Worm (Caenorhabditis elegans) whole organism, L1 larva: ENCODE data around the gene F59B10.2.

Experiments
- C16A3.4 ChIP-seq: fragments of 150-350 bp; optimal IDR thresholded peaks from 2 replicates; lab custom pipeline; 2014; ENCODE audit warnings: missing biosample characterization, missing genetic modification characterization
- C34B4.2 ChIP-seq: sonication (generic microtip); optimal IDR thresholded peaks from 2 replicates; lab custom pipeline; 2017; ENCODE audit warnings: mild to moderate bottlenecking, missing genetic modification characterization, missing compliant biosample characterization
- aha-1 ChIP-seq: fragments of 150-350 bp; optimal IDR thresholded peaks from 2 replicates; lab custom pipeline; 2014; ENCODE audit warnings: missing biosample characterization, missing genetic modification characterization
- alr-1 ChIP-seq: fragments of 200-800 bp; sonication (Bioruptor generic); optimal IDR thresholded peaks from 2 replicates; lab custom pipeline; 2018; ENCODE audit warnings: borderline replicate concordance, mild to moderate bottlenecking, missing genetic modification characterization, missing compliant biosample characterization
- ama-1 ChIP-seq: fragments of 150-350 bp; optimal IDR thresholded peaks from 2 replicates; lab custom pipeline; 2014
- blmp-1 ChIP-seq: fragments of 150-350 bp; optimal IDR thresholded peaks from 2 replicates; lab custom pipeline; 2014; ENCODE audit warnings: missing biosample characterization, missing genetic modification characterization
- ceh-8 ChIP-seq: fragments of 200-800 bp; sonication (Bioruptor generic); optimal IDR thresholded peaks from 2 replicates; lab custom pipeline; 2018; ENCODE audit warnings: mild to moderate bottlenecking, missing genetic modification characterization, moderate library complexity, missing compliant biosample characterization
- ceh-88 ChIP-seq: fragments of 200-800 bp; sonication (Bioruptor generic); IDR thresholded peaks from 2 replicates; pipeline ENCODE4 v1.3.6; 2022; ENCODE audit warnings: missing genetic modification characterization, missing compliant biosample characterization
- dpl-1 ChIP-seq, 3 experiments: fragments of 150-350 bp in 2 of 3; sonication (generic microtip) in 1 of 3; optimal IDR thresholded peaks; 2 replicates each; lab custom pipeline; 2014 to 2017; ENCODE audit warnings: missing biosample characterization in 3 of 3, missing genetic modification characterization in 3 of 3, missing genetic modification reagents in 3 of 3
- efl-1 ChIP-seq, 4 experiments: fragments of 150-350 bp; optimal IDR thresholded peaks in 3 of 4; peaks in 1 of 4; 1 replicate in 1 of 4; 2 replicates in 3 of 4; lab custom pipeline; 2014; ENCODE audit warnings: missing biosample characterization in 2 of 4, missing genetic modification characterization in 2 of 4, missing genetic modification reagents in 2 of 4
- egl-27 ChIP-seq, 2 experiments: fragments of 150-350 bp in 1 of 2; sonication (generic microtip); optimal IDR thresholded peaks; 3 replicates each; lab custom pipeline; 2017 to 2018; ENCODE audit warnings: missing biosample characterization in 2 of 2, missing genetic modification characterization in 2 of 2, missing genetic modification reagents in 2 of 2
- elt-3 ChIP-seq, 6 experiments: fragments of 150-350 bp in 1 of 6; sonication (generic microtip); optimal IDR thresholded peaks; 2 replicates each; lab custom pipeline; 2017 to 2018; ENCODE audit warnings: missing biosample characterization in 6 of 6, missing genetic modification characterization in 6 of 6, inconsistent platforms in 1 of 6
- ets-5 ChIP-seq: fragments of 200-800 bp; sonication (Bioruptor generic); IDR thresholded peaks from 2 replicates; pipeline ENCODE4 v1.3.6; 2022; ENCODE audit warnings: missing genetic modification characterization, missing compliant biosample characterization
- fkh-10 ChIP-seq: sonication (generic microtip); optimal IDR thresholded peaks from 2 replicates; lab custom pipeline; 2017; ENCODE audit warnings: missing biosample characterization, missing genetic modification reagents, missing genetic modification characterization
- fkh-4 ChIP-seq: sonication (generic microtip); optimal IDR thresholded peaks from 2 replicates; lab custom pipeline; 2016; ENCODE audit warnings: missing compliant biosample characterization, missing genetic modification characterization, borderline replicate concordance
- fkh-8 ChIP-seq: sonication (generic microtip); optimal IDR thresholded peaks from 2 replicates; lab custom pipeline; 2016; ENCODE audit warnings: mild to moderate bottlenecking, missing genetic modification characterization, missing compliant biosample characterization
- hlh-4 ChIP-seq: sonication (generic microtip); optimal IDR thresholded peaks from 2 replicates; lab custom pipeline; 2016; ENCODE audit warnings: mild to moderate bottlenecking, missing genetic modification characterization, missing compliant biosample characterization
- hpl-2 ChIP-seq: fragments of 150-350 bp; optimal IDR thresholded peaks from 2 replicates; lab custom pipeline; 2014; ENCODE audit warnings: missing biosample characterization, missing genetic modification reagents, missing genetic modification characterization
- irx-1 ChIP-seq: sonication (generic microtip); optimal IDR thresholded peaks from 2 replicates; lab custom pipeline; 2016; ENCODE audit warnings: missing genetic modification characterization, missing compliant biosample characterization
- isw-1 ChIP-seq: fragments of 200-800 bp; sonication (Bioruptor generic); IDR thresholded peaks from 2 replicates; pipeline ENCODE4 v1.3.6; 2022; ENCODE audit warnings: missing genetic modification characterization, missing compliant biosample characterization
- lin-35 ChIP-seq, 2 experiments: fragments of 150-350 bp; optimal IDR thresholded peaks; 2 replicates each; lab custom pipeline; 2014; ENCODE audit warnings: missing biosample characterization in 2 of 2, missing genetic modification characterization in 2 of 2, missing genetic modification reagents in 2 of 2
- lin-39 ChIP-seq: fragments of 150-350 bp; optimal IDR thresholded peaks from 2 replicates; lab custom pipeline; 2014; ENCODE audit warnings: missing biosample characterization, missing genetic modification reagents, missing genetic modification characterization
- lsy-2 ChIP-seq, 2 experiments: fragments of 150-350 bp; optimal IDR thresholded peaks; 2 replicates each; lab custom pipeline; 2014; ENCODE audit warnings: missing biosample characterization in 2 of 2, missing genetic modification characterization in 2 of 2
- mab-9 ChIP-seq: fragments of 200-800 bp; sonication (Bioruptor generic); IDR thresholded peaks from 2 replicates; pipeline ENCODE4 v1.3.6; 2022; ENCODE audit warnings: missing genetic modification reagents, missing genetic modification characterization, missing compliant biosample characterization
- mef-2 ChIP-seq: fragments of 150-350 bp; optimal IDR thresholded peaks from 2 replicates; lab custom pipeline; 2014; ENCODE audit warnings: missing biosample characterization, missing genetic modification characterization
- nhr-11 ChIP-seq: fragments of 150-350 bp; optimal IDR thresholded peaks from 2 replicates; lab custom pipeline; 2014; ENCODE audit warnings: missing biosample characterization, missing genetic modification characterization
- nhr-19 ChIP-seq: fragments of 200-800 bp; sonication (Bioruptor generic); conservative IDR thresholded peaks from 2 replicates; pipeline ENCODE4 v1.3.6; 2022; ENCODE audit warnings: missing genetic modification characterization, missing compliant biosample characterization
- nhr-20 ChIP-seq: sonication (generic microtip); optimal IDR thresholded peaks from 2 replicates; lab custom pipeline; 2016; ENCODE audit warnings: mild to moderate bottlenecking, missing genetic modification characterization, missing compliant biosample characterization
- nhr-28 ChIP-seq: fragments of 150-350 bp; optimal IDR thresholded peaks from 2 replicates; lab custom pipeline; 2014; ENCODE audit warnings: missing biosample characterization, missing genetic modification characterization
- nhr-71 ChIP-seq: sonication (generic microtip); optimal IDR thresholded peaks from 2 replicates; lab custom pipeline; 2016; ENCODE audit warnings: mild to moderate bottlenecking, missing genetic modification characterization, moderate library complexity, missing compliant biosample characterization
- nhr-76 ChIP-seq: sonication (generic microtip); optimal IDR thresholded peaks from 2 replicates; lab custom pipeline; 2017; ENCODE audit warnings: missing biosample characterization, missing genetic modification characterization
- nhr-84 ChIP-seq: sonication (generic microtip); optimal IDR thresholded peaks from 2 replicates; lab custom pipeline; 2017; ENCODE audit warnings: missing biosample characterization, missing genetic modification characterization
- pag-3 ChIP-seq: sonication (generic microtip); optimal IDR thresholded peaks from 2 replicates; lab custom pipeline; 2017; ENCODE audit warnings: missing genetic modification characterization, mild to moderate bottlenecking, missing compliant biosample characterization, antibody characterized with exemption, borderline replicate concordance; ENCODE audit not compliant: insufficient read depth
- pqm-1 ChIP-seq: sonication (generic microtip); optimal IDR thresholded peaks from 3 replicates; lab custom pipeline; 2017; ENCODE audit warnings: missing biosample characterization, missing genetic modification characterization
- skn-1 ChIP-seq: fragments of 150-350 bp; optimal IDR thresholded peaks from 2 replicates; lab custom pipeline; 2014; ENCODE audit warnings: missing biosample characterization, missing genetic modification characterization
- snu-23 ChIP-seq: sonication (generic microtip); optimal IDR thresholded peaks from 2 replicates; lab custom pipeline; 2016; ENCODE audit warnings: missing genetic modification characterization, missing compliant biosample characterization
- sptf-1 ChIP-seq: fragments of 150-350 bp; optimal IDR thresholded peaks from 2 replicates; lab custom pipeline; 2014; ENCODE audit warnings: missing biosample characterization, missing genetic modification characterization
- sup-37 ChIP-seq: fragments of 200-800 bp; sonication (Bioruptor generic); optimal IDR thresholded peaks from 2 replicates; lab custom pipeline; 2018; ENCODE audit warnings: mild to moderate bottlenecking, missing genetic modification characterization, missing compliant biosample characterization
- tbx-2 ChIP-seq: sonication (generic microtip); optimal IDR thresholded peaks from 2 replicates; lab custom pipeline; 2016; ENCODE audit warnings: missing genetic modification characterization, missing compliant biosample characterization
- tlp-1 ChIP-seq: fragments of 150-350 bp; optimal IDR thresholded peaks from 2 replicates; lab custom pipeline; 2014; ENCODE audit warnings: missing biosample characterization, missing genetic modification characterization
- unc-86 ChIP-seq: sonication (generic microtip); optimal IDR thresholded peaks from 2 replicates; lab custom pipeline; 2016; ENCODE audit warnings: missing genetic modification characterization, missing compliant biosample characterization
- unc-98 ChIP-seq: fragments of 200-800 bp; sonication (Bioruptor generic); IDR thresholded peaks from 2 replicates; pipeline ENCODE4 v1.3.6; 2022; ENCODE audit warnings: missing genetic modification characterization, missing compliant biosample characterization
- zag-1 ChIP-seq: fragments of 150-350 bp; optimal IDR thresholded peaks from 2 replicates; lab custom pipeline; 2014; ENCODE audit warnings: missing biosample characterization, missing genetic modification characterization
- zip-4 ChIP-seq: fragments of 200-800 bp; sonication (Bioruptor generic); optimal IDR thresholded peaks from 2 replicates; lab custom pipeline; 2018; ENCODE audit warnings: mild to moderate bottlenecking, missing genetic modification characterization, moderate library complexity, missing compliant biosample characterization
- ztf-4 ChIP-seq: fragments of 150-350 bp; optimal IDR thresholded peaks from 2 replicates; lab custom pipeline; 2014; ENCODE audit warnings: missing biosample characterization, missing genetic modification characterization

The F59B10.2 gene

DNA sequence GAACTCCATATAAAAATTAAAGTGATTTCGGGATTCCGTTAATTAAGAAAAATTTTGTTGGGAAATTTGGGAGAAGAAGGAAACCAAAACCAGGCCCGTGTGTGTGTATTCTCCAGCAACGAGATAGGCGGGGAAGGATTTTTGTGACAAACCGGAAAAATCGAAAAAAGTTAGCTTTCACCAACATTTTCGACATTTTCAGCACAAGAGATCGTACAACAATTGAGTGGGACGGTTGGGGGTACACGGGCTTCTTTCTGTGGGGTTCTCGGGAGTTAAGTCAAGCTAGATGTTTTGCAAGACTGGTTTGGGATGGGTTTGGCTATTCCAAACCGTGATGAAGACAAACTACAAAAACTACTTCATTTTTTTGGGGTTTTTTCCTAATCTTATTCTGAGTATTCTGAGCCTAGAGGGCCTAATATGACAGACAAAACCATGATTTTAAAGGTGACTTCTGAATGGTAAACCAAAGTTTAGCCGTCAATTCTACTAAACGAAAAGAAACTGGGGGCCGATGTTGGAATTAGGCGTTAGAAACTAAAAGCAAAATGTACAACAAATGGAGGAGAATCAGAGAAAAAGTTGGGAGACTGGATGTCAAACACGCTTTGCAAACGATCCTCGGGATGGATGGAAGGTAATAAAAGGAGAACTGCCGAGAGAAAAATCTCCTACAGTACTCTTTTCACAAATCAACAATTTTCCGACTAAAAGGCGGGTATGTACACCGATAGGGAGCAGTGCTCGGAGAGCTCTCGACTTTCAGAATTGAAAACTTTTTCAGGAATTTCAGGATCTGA lies 33.2 kb upstream of the F59B10.2 start:
- TF ChIP-seq nhr-71 (tag; lab: Kevin White, UChicago) = no peak
- peak; percentile 15 for TF ChIP-seq sup-37 (GFP tag; lab: Kevin White, UChicago)
- TF ChIP-seq elt-3 (tag; optimal IDR thresholded peaks at IDR 0.05; lab: Kevin White, UChicago) = peak in 1 of 6 experiments; percentile 10
- TF ChIP-seq ama-1 (lab: Kevin White, UChicago) = peak; percentile 74
- no peak for TF ChIP-seq egl-27 (tag; optimal IDR thresholded peaks at IDR 0.05; lab: Kevin White, UChicago)
- TF ChIP-seq blmp-1 (tag; lab: Kevin White, UChicago) = peak; percentile 6
- peak in 1 of 2 experiments; percentile 8 for TF ChIP-seq efl-1 (optimal IDR thresholded peaks at IDR 0.05; lab: Kevin White, UChicago)
- TF ChIP-seq efl-1 (GFP tag; optimal IDR thresholded peaks at IDR 0.05 in 1 of 2; lab: Kevin White, UChicago) = peak in 1 of 2 experiments; percentile 88
- peak; percentile 17; the same call in 1 of the 2 replicates for TF ChIP-seq mab-9
- TF ChIP-seq unc-98 = no peak
- TF ChIP-seq aha-1 (tag; lab: Kevin White, UChicago) = no peak
- TF ChIP-seq lin-35 (GFP tag; optimal IDR thresholded peaks at IDR 0.05; lab: Kevin White, UChicago) = peak in 1 of 2 experiments; percentile 1
- TF ChIP-seq sptf-1 (tag; lab: Kevin White, UChicago) = no peak
- TF ChIP-seq alr-1 (tag; lab: Kevin White, UChicago) = no peak
- TF ChIP-seq nhr-28 (tag; lab: Kevin White, UChicago) = no peak
- peak; percentile 73 for TF ChIP-seq ztf-4
- TF ChIP-seq ets-5 = 0 out of 2 replicates have a peak, but pooled peaks have one; percentile 83
- TF ChIP-seq C16A3.4 (tag; lab: Kevin White, UChicago) = no peak
- TF ChIP-seq, all 84 proteins: peak for 9

DNA sequence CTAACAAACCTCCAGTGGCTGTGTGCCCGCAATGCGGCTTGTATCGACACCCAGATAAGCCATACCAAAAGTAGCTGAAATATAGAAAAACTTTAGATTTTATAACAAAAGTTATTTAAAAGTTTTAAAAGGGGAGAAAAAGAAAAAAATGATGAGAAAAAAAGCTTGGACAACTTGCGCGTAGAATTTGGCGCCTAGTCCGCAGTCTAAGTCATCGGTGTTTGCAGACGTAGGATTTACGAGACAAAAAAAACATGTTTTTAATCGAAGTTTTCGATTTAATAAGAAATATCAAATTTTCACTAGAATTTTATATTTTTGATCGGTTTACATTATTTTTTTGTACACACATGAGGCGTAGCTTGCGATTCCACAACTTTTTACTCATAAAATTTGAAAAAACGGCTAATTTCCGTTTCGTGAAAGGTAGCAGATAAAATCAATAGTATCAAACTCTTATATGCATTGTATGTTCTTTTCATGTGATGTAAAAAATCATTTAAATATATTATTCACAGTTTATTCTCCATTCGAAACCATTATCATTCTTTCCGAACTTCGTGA lies 32.4 kb upstream of the F59B10.2 start, which contains the start of gene pro-1:
pro-1 (minus strand) TSS at position 74 of the 564 bp plus-strand sequence.
- TF ChIP-seq fkh-10 (GFP tag; lab: Kevin White, UChicago) = no peak
- no peak for TF ChIP-seq zag-1 (tag; lab: Kevin White, UChicago)
- no peak for TF ChIP-seq zip-4 (GFP tag; lab: Kevin White, UChicago)
- peak; percentile 37 for TF ChIP-seq mab-9
- no peak for TF ChIP-seq ceh-8 (GFP tag; lab: Kevin White, UChicago)
- TF ChIP-seq aha-1 (tag; lab: Kevin White, UChicago) = no peak
- peak; percentile 53 to 76 (median 67) for TF ChIP-seq dpl-1 (GFP tag; optimal IDR thresholded peaks at IDR 0.05; lab: Kevin White, UChicago)
- TF ChIP-seq skn-1 (tag; lab: Kevin White, UChicago) = peak; percentile 64
- peak; percentile 45; the same call in 1 of the 2 replicates for TF ChIP-seq isw-1 (GFP tag; lab: Robert Waterston, UW)
- peak; percentile 84 for TF ChIP-seq snu-23 (GFP tag; lab: Kevin White, UChicago)
- TF ChIP-seq C34B4.2 = no peak
- peak; percentile 48 for TF ChIP-seq pag-3 (tag; lab: Kevin White, UChicago)
- peak; percentile 92 for TF ChIP-seq ztf-4
- no peak for TF ChIP-seq pqm-1 (tag; lab: Kevin White, UChicago)
- no peak for TF ChIP-seq hpl-2 (GFP tag; lab: Kevin White, UChicago)
- TF ChIP-seq egl-27 (tag; optimal IDR thresholded peaks at IDR 0.05; lab: Kevin White, UChicago) = no peak
- TF ChIP-seq irx-1 (tag; lab: Kevin White, UChicago) = peak; percentile 80
- no peak for TF ChIP-seq sup-37 (GFP tag; lab: Kevin White, UChicago)
- peak; percentile 46 for TF ChIP-seq fkh-8 (tag; lab: Kevin White, UChicago)
- peak; percentile 78 for TF ChIP-seq tbx-2 (tag; lab: Kevin White, UChicago)
- TF ChIP-seq unc-86 = peak; percentile 60
- peak; percentile 79 for TF ChIP-seq nhr-19
- TF ChIP-seq nhr-71 (tag; lab: Kevin White, UChicago) = peak; percentile 89
- no peak for TF ChIP-seq mef-2 (tag; lab: Kevin White, UChicago)
- 0 out of 2 replicates have a peak, but pooled peaks have one; percentile 4 for TF ChIP-seq unc-98
- peak; percentile 64 to 76 for TF ChIP-seq efl-1 (optimal IDR thresholded peaks at IDR 0.05; lab: Kevin White, UChicago)
- TF ChIP-seq efl-1 (GFP tag; optimal IDR thresholded peaks at IDR 0.05 in 1 of 2; lab: Kevin White, UChicago) = peak; percentile 70 to 98
- TF ChIP-seq sptf-1 (tag; lab: Kevin White, UChicago) = no peak
- peak; percentile 85 for TF ChIP-seq ceh-88
- peak; percentile 82 for TF ChIP-seq lsy-2 (tag; optimal IDR thresholded peaks at IDR 0.05; lab: Kevin White, UChicago)
- peak; percentile 85 for TF ChIP-seq nhr-20 (tag; lab: Kevin White, UChicago)
- no peak for TF ChIP-seq alr-1 (tag; lab: Kevin White, UChicago)
- TF ChIP-seq nhr-76 (tag; lab: Kevin White, UChicago) = no peak
- TF ChIP-seq nhr-84 (tag; lab: Kevin White, UChicago) = no peak
- TF ChIP-seq nhr-11 (tag; lab: Kevin White, UChicago) = peak; percentile 53
- TF ChIP-seq hlh-4 = no peak
- peak; percentile 43 for TF ChIP-seq lin-39 (tag; lab: Kevin White, UChicago)
- peak; percentile 98 for TF ChIP-seq ama-1 (lab: Kevin White, UChicago)
- peak; percentile 4 for TF ChIP-seq fkh-4 (tag; lab: Kevin White, UChicago)
- no peak for TF ChIP-seq tlp-1 (tag; lab: Kevin White, UChicago)
- TF ChIP-seq nhr-28 (tag; lab: Kevin White, UChicago) = no peak
